Worm (Caenorhabditis elegans) whole organism, mixed stage, embryonic: ENCODE data around the gene ZK180.7.

ENCODE experiments used
- ces-1 ChIP-seq: fragments of 150-350 bp; optimal IDR thresholded peaks from 2 replicates; lab custom pipeline; 2014; ENCODE audit warnings: missing biosample characterization, missing genetic modification reagents, missing genetic modification characterization
- elt-3 ChIP-seq: fragments of 150-350 bp; optimal IDR thresholded peaks from 2 replicates; lab custom pipeline; 2014; ENCODE audit warnings: missing biosample characterization, missing genetic modification characterization
- hlh-1 ChIP-seq: fragments of 150-350 bp; optimal IDR thresholded peaks from 2 replicates; lab custom pipeline; 2014; ENCODE audit warnings: missing biosample characterization, missing genetic modification reagents, missing genetic modification characterization
- lin-13 ChIP-seq: fragments of 150-350 bp; optimal IDR thresholded peaks from 2 replicates; lab custom pipeline; 2014; ENCODE audit warnings: missing biosample characterization, missing genetic modification characterization
- nhr-12 ChIP-seq: fragments of 150-350 bp; optimal IDR thresholded peaks from 2 replicates; lab custom pipeline; 2014; ENCODE audit warnings: missing biosample characterization, missing genetic modification characterization
- ztf-11 ChIP-seq: fragments of 150-350 bp; optimal IDR thresholded peaks from 2 replicates; lab custom pipeline; 2014; ENCODE audit warnings: missing biosample characterization, missing genetic modification characterization

DNA sequence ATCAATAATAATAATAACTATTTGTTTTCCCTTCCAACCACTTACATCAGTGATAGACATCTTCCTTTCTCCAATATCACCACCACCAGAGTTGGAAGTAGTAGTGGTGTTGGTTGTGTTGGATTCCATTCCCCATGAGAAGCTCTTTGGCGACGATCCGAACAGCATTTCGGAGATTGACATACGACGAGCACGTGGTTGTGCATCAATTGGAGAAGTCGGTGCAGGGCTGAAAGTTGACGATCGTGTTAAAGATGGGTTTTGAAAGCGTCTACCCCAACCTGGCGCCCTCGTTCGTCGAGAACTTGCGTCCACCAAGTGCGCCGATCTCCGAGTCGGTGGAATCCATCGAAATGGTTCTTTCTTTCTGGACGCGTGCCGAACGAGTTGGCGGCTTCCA is 21.3 kb upstream of the ZK180.7 start:
- TF ChIP-seq hlh-1 (tag; lab: Kevin White, UChicago) (no peak), ztf-11 (tag; lab: Kevin White, UChicago) (no peak), ces-1 (no peak), elt-3 (tag; lab: Kevin White, UChicago) (no peak), nhr-12 (tag; lab: Kevin White, UChicago) (no peak), lin-13 (tag; lab: Kevin White, UChicago) (no peak)
